Fruit fly (Drosophila melanogaster): ENCODE data around the gene Nepl19.

The Nepl19 gene

dm6 chr3R:28851966-28852377 lies 27.9 kb downstream of the Nepl19 start (continued):
- TF ChIP-seq CG9727 (GFP tag; optimal IDR thresholded peaks at IDR 0.05) (peak; percentile 8), NC2β (GFP tag; optimal IDR thresholded peaks at IDR 0.05) (no peak), CG31441 (GFP tag; IDR thresholded peaks at IDR 0.05) (peak; percentile 48), CrebB (tag; optimal IDR thresholded peaks at IDR 0.05) (no peak), Vsx1 (GFP tag; optimal IDR thresholded peaks at IDR 0.05) (peak; percentile 47), phol (tag; optimal IDR thresholded peaks at IDR 0.05) (peak; percentile 45), tio (GFP tag; optimal IDR thresholded peaks at IDR 0.05) (peak; percentile 5), CG10209 (GFP tag; optimal IDR thresholded peaks at IDR 0.05) (peak; percentile 14), CG18262 (tag; optimal IDR thresholded peaks at IDR 0.05) (peak; percentile 37), CG43689 (GFP tag; IDR thresholded peaks at IDR 0.05) (no peak), CG12071 (GFP tag; optimal IDR thresholded peaks at IDR 0.05) (no peak), Ssrp (tag; optimal IDR thresholded peaks at IDR 0.05) (peak; percentile 16), CHES-1-like (GFP tag; optimal IDR thresholded peaks at IDR 0.05) (no peak), gt (GFP tag; IDR thresholded peaks at IDR 0.05) (no peak), CG7556 (GFP tag; optimal IDR thresholded peaks at IDR 0.05) (peak; percentile 53), sens (GFP tag) (peak; percentile 87), CG18599 (GFP tag; optimal IDR thresholded peaks at IDR 0.05) (peak; percentile 15), gem (tag; optimal IDR thresholded peaks at IDR 0.05) (peak; percentile 49), CG30403 (GFP tag; optimal IDR thresholded peaks at IDR 0.05) (peak; percentile 39), CG14710 (tag; optimal IDR thresholded peaks at IDR 0.05) (peak; percentile 31), CG9932 (GFP tag; IDR thresholded peaks at IDR 0.05) (no peak), CG17328 (GFP tag; IDR thresholded peaks at IDR 0.05) (0 out of 2 replicates have a peak, but pooled peaks have one; percentile 8), az2 (GFP tag; optimal IDR thresholded peaks at IDR 0.05) (peak; percentile 16), Bdp1 (GFP tag; optimal IDR thresholded peaks at IDR 0.05) (no peak), Six4 (GFP tag; optimal IDR thresholded peaks at IDR 0.05) (peak; percentile 14), Oli (tag; optimal IDR thresholded peaks at IDR 0.05) (peak; percentile 16), Xrp1 (GFP tag; IDR thresholded peaks at IDR 0.05) (0 out of 2 replicates have a peak, but pooled peaks have one; percentile 17), fd96Cb (tag; optimal IDR thresholded peaks at IDR 0.05) (peak; percentile 26), Dll (GFP tag; IDR thresholded peaks at IDR 0.05; ENCODE audit: partially characterized antibody) (no peak), H2.0 (GFP tag; IDR thresholded peaks at IDR 0.05) (no peak), CG2712 (tag; optimal IDR thresholded peaks at IDR 0.05) (peak; percentile 34), tin (GFP tag; optimal IDR thresholded peaks at IDR 0.05) (peak; percentile 18), nom (GFP tag; optimal IDR thresholded peaks at IDR 0.05) (no peak), pnt (GFP tag; optimal IDR thresholded peaks at IDR 0.05) (no peak), dmrt99B (tag; optimal IDR thresholded peaks at IDR 0.05) (peak; percentile 5), Sox102F (GFP tag; optimal IDR thresholded peaks at IDR 0.05) (peak; percentile 41), CoRest (tag; optimal IDR thresholded peaks at IDR 0.05) (peak; percentile 33), CG10267 (tag; optimal IDR thresholded peaks at IDR 0.05) (peak; percentile 12), CG31224 (GFP tag; IDR thresholded peaks at IDR 0.05) (no peak), CG5180 (GFP tag; optimal IDR thresholded peaks at IDR 0.05) (no peak), nmo (GFP tag; optimal IDR thresholded peaks at IDR 0.05) (peak; percentile 34), CG7372 (GFP tag; IDR thresholded peaks at IDR 0.05) (no peak), dmrt11E (tag; optimal IDR thresholded peaks at IDR 0.05) (peak; percentile 41), E2f2 (GFP tag; IDR thresholded peaks at IDR 0.05) (no peak), danr (GFP tag; IDR thresholded peaks at IDR 0.05) (no peak), HmgD (GFP tag; optimal IDR thresholded peaks at IDR 0.05) (no peak), BEAF-32 (GFP tag; optimal IDR thresholded peaks at IDR 0.05) (no peak), Ets65A (GFP tag) (peak; percentile 83), Rx (GFP tag; IDR thresholded peaks at IDR 0.05) (no peak)

All from whole organism, embryonic.